Fruit fly (Drosophila melanogaster): Measurements from ENCODE around the gene ninaC.

dm6 chr2L:7427067-7427785, 49.7 kb downstream of the ninaC start:
- TF ChIP-seq CG14711 (tag; optimal IDR thresholded peaks at IDR 0.05) (no peak), CG12768 (GFP tag; optimal IDR thresholded peaks at IDR 0.05) (no peak), CG11617 (GFP tag; optimal IDR thresholded peaks at IDR 0.05) (no peak), CG7045 (GFP tag; optimal IDR thresholded peaks at IDR 0.05) (no peak), tj (GFP tag; optimal IDR thresholded peaks at IDR 0.05) (no peak), kay (GFP tag; ENCODE audit: borderline replicate concordance) (no peak), CG33017 (tag; optimal IDR thresholded peaks at IDR 0.05) (no peak), cnc (optimal IDR thresholded peaks at IDR 0.05) (no peak), CG7101 (tag; optimal IDR thresholded peaks at IDR 0.05) (no peak), pad (GFP tag; optimal IDR thresholded peaks at IDR 0.05) (no peak)

Measured in whole organism, adult.